Worm (Caenorhabditis elegans): ENCODE results near the gene T10D4.11.
A peak's percentile ranks its signal among the peaks of the same experiment; 100 is the strongest.

The T10D4.11 gene

DNA sequence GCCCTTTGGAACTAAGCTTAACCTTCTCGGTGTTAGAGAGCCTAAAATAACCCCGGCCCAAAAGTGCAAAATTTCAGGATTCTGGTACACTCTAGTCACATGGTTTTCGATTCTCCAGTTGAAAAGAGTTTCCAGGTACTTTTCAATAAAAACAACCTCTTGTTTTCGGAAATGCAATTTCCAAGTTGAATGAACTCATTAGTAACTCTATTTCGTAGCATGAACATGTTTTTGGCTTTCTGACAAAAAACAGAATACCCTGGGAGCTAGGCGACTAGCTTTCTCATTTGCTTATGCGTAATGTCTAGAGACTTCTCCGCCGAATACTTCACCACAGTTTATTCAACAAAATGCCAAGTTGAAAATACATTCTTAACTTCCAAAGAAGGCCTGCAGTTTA is 26.2 kb downstream of the T10D4.11 start, which contains the start of gene srh-71:
srh-71 (plus strand) TSS at position 301 of the 400 bp plus-strand sequence.
- TF ChIP-seq snu-23 (GFP tag; optimal IDR thresholded peaks at IDR 0.05) (no peak), sup-37 (GFP tag; optimal IDR thresholded peaks at IDR 0.05) (no peak), efl-3 (GFP tag; optimal IDR thresholded peaks at IDR 0.05) (no peak)

- TF ChIP-seq elt-2 (tag; optimal IDR thresholded peaks at IDR 0.05): no peak
- TF ChIP-seq sox-4 (tag; optimal IDR thresholded peaks at IDR 0.05): no peak
- no peak for TF ChIP-seq blmp-1 (tag; optimal IDR thresholded peaks at IDR 0.05)
- TF ChIP-seq nhr-19 (GFP tag; conservative IDR thresholded peaks at IDR 0.05): 0 out of 2 replicates have a peak, but pooled peaks have one; percentile 9
- TF ChIP-seq pqm-1 (tag; optimal IDR thresholded peaks at IDR 0.05): no peak
- TF ChIP-seq isw-1 (GFP tag; IDR thresholded peaks at IDR 0.05): no peak
- TF ChIP-seq mep-1 (tag; optimal IDR thresholded peaks at IDR 0.05): peak; percentile 34
- no peak for TF ChIP-seq C16A3.4 (tag; optimal IDR thresholded peaks at IDR 0.05)
- TF ChIP-seq hlh-4 (tag; optimal IDR thresholded peaks at IDR 0.05): no peak
- peak; percentile 51 to 67 for TF ChIP-seq efl-1 (optimal IDR thresholded peaks at IDR 0.05)
- TF ChIP-seq efl-1 (GFP tag; optimal IDR thresholded peaks at IDR 0.05 in 1 of 2): peak in 1 of 2 experiments; percentile 45
- no peak for TF ChIP-seq sptf-1 (tag; optimal IDR thresholded peaks at IDR 0.05)
- no peak for TF ChIP-seq hlh-17 (GFP tag; optimal IDR thresholded peaks at IDR 0.05; ENCODE audit: borderline replicate concordance)
- no peak for TF ChIP-seq jun-1 (tag; optimal IDR thresholded peaks at IDR 0.05)
- TF ChIP-seq ztf-4 (tag; optimal IDR thresholded peaks at IDR 0.05): no peak
- TF ChIP-seq nhr-84 (tag; optimal IDR thresholded peaks at IDR 0.05): no peak
- no peak for TF ChIP-seq nhr-11 (tag; optimal IDR thresholded peaks at IDR 0.05)
- TF ChIP-seq elt-3 (tag; optimal IDR thresholded peaks at IDR 0.05): no peak
- TF ChIP-seq snu-23 (GFP tag; optimal IDR thresholded peaks at IDR 0.05): peak; percentile 44
- no peak for TF ChIP-seq ces-1 (GFP tag; optimal IDR thresholded peaks at IDR 0.05)
- TF ChIP-seq Y116A8C.19 (tag; optimal IDR thresholded peaks at IDR 0.05; ENCODE audit: borderline replicate concordance): no peak
- no peak for TF ChIP-seq lin-39 (tag; optimal IDR thresholded peaks at IDR 0.05)
- no peak for TF ChIP-seq nhr-90 (tag; optimal IDR thresholded peaks at IDR 0.05; ENCODE audit: poor library complexity)
- TF ChIP-seq ztf-11 (tag; optimal IDR thresholded peaks at IDR 0.05): no peak
- no peak for TF ChIP-seq fkh-4 (tag; optimal IDR thresholded peaks at IDR 0.05; ENCODE audit: borderline replicate concordance)
- TF ChIP-seq zip-4 (GFP tag; optimal IDR thresholded peaks at IDR 0.05): no peak
- no peak for TF ChIP-seq lin-15B (tag; optimal IDR thresholded peaks at IDR 0.05)
- TF ChIP-seq rnt-1 (tag; optimal IDR thresholded peaks at IDR 0.05): peak; percentile 22
- no peak for TF ChIP-seq ceh-90 (tag; optimal IDR thresholded peaks at IDR 0.05)
- peak in 1 of 3 experiments; percentile 19 for TF ChIP-seq ceh-82 (tag; optimal IDR thresholded peaks at IDR 0.05)
- no peak for TF ChIP-seq hpl-2 (GFP tag; optimal IDR thresholded peaks at IDR 0.05)
- TF ChIP-seq F16B12.6 (tag; optimal IDR thresholded peaks at IDR 0.05): peak; percentile 80
- TF ChIP-seq aly-2 (tag; optimal IDR thresholded peaks at IDR 0.05): no peak
- TF ChIP-seq lsy-2 (tag; optimal IDR thresholded peaks at IDR 0.05): peak in 1 of 2 experiments; percentile 40
- TF ChIP-seq lin-13 (GFP tag; optimal IDR thresholded peaks at IDR 0.05): no peak
- no peak for TF ChIP-seq alr-1 (tag; optimal IDR thresholded peaks at IDR 0.05; ENCODE audit: borderline replicate concordance)
- no peak for TF ChIP-seq grh-1 (GFP tag; IDR thresholded peaks at IDR 0.05)
- peak; percentile 37 for TF ChIP-seq tbx-2 (tag; optimal IDR thresholded peaks at IDR 0.05)
- peak; percentile 17 to 51 (median 18) for TF ChIP-seq dpl-1 (GFP tag; optimal IDR thresholded peaks at IDR 0.05)
- TF ChIP-seq lin-35 (GFP tag; optimal IDR thresholded peaks at IDR 0.05): peak; percentile 46 to 63
Measured at ce11 chrII:3118907-3119382, 30.5 kb downstream of the T10D4.11 start, which contains the start of gene T10D4.6. TSS of gene T10D4.6 (plus strand) at chrII:3119332.

All from whole organism, L1 larva.